Fruit fly (Drosophila melanogaster) whole organism, embryonic: Measurements from ENCODE around the gene Mlc1.

Source experiments
- Ada2b ChIP-seq: fragments of 200-800 bp; sonication (Bioruptor generic); IDR thresholded peaks from 2 replicates; pipeline ENCODE4 v1.3.6; 2022; ENCODE audit warnings: missing biosample characterization, missing genetic modification characterization
- CG10654 ChIP-seq: fragments of 200-800 bp; sonication (Bioruptor generic); optimal IDR thresholded peaks from 2 replicates; lab custom pipeline; 2016; ENCODE audit warnings: missing biosample characterization, missing genetic modification characterization
- CG15514 ChIP-seq: fragments of 200-800 bp; sonication (Bioruptor generic); optimal IDR thresholded peaks from 3 replicates; lab custom pipeline; 2017; ENCODE audit warnings: missing biosample characterization, missing genetic modification characterization, mild to moderate bottlenecking, moderate library complexity, missing genetic modification reagents
- CG1832 ChIP-seq: fragments of 200-800 bp; sonication (Bioruptor generic); optimal IDR thresholded peaks from 2 replicates; lab custom pipeline; 2017; ENCODE audit warnings: missing biosample characterization, mild to moderate bottlenecking, missing genetic modification characterization, inconsistent platforms
- CG2120 ChIP-seq: fragments of 200-800 bp; sonication (Bioruptor generic); optimal IDR thresholded peaks from 3 replicates; lab custom pipeline; 2016; ENCODE audit warnings: missing biosample characterization, missing genetic modification characterization
- CG2199 ChIP-seq: fragments of 200-800 bp; sonication (Bioruptor generic); IDR thresholded peaks from 3 replicates; pipeline ENCODE4 v1.3.6; 2022; ENCODE audit warnings: missing biosample characterization, missing genetic modification characterization
- CG32772 ChIP-seq: fragments of 200-800 bp; sonication (Bioruptor generic); IDR thresholded peaks from 2 replicates; pipeline ENCODE4 v1.3.6; 2022; ENCODE audit warnings: missing biosample characterization, missing genetic modification characterization
- CG5180 ChIP-seq: fragments of 200-800 bp; sonication (Bioruptor generic); optimal IDR thresholded peaks from 3 replicates; lab custom pipeline; 2017; ENCODE audit warnings: missing biosample characterization, missing genetic modification characterization, mild to moderate bottlenecking, moderate library complexity, missing genetic modification reagents
- CG6854 ChIP-seq: fragments of 200-800 bp; sonication (Bioruptor generic); optimal IDR thresholded peaks from 3 replicates; lab custom pipeline; 2017; ENCODE audit warnings: missing biosample characterization, mild to moderate bottlenecking, missing genetic modification characterization
- CG7987 ChIP-seq: fragments of 200-800 bp; sonication (Bioruptor generic); optimal IDR thresholded peaks from 2 replicates; lab custom pipeline; 2018; ENCODE audit warnings: missing biosample characterization, mild to moderate bottlenecking, missing genetic modification characterization, moderate library complexity
- CG9215 ChIP-seq: fragments of 200-800 bp; sonication (Bioruptor generic); IDR thresholded peaks from 2 replicates; pipeline ENCODE4 v1.3.6; 2022; ENCODE audit warnings: missing biosample characterization, missing genetic modification characterization
- CTCF ChIP-seq: fragments of 200-800 bp; sonication (Bioruptor generic); optimal IDR thresholded peaks from 2 replicates; lab custom pipeline; 2017; ENCODE audit warnings: missing biosample characterization, mild to moderate bottlenecking, missing genetic modification characterization, moderate library complexity
- CkIIα-i1 ChIP-seq: fragments of 200-800 bp; sonication (Bioruptor generic); IDR thresholded peaks from 2 replicates; pipeline ENCODE4 v1.3.6; 2022; ENCODE audit warnings: missing biosample characterization, missing genetic modification characterization
- CrebB ChIP-seq: fragments of 200-800 bp; sonication (Bioruptor generic); optimal IDR thresholded peaks from 3 replicates; lab custom pipeline; 2018; ENCODE audit warnings: missing biosample characterization, mild to moderate bottlenecking, missing genetic modification characterization
- Deaf1 ChIP-seq: fragments of 200-800 bp; optimal IDR thresholded peaks from 3 replicates; lab custom pipeline; 2019; ENCODE audit warnings: missing biosample characterization, mild to moderate bottlenecking, missing genetic modification characterization, moderate library complexity
- Dp ChIP-seq: fragments of 200-800 bp; sonication (Bioruptor generic); optimal IDR thresholded peaks from 2 replicates; lab custom pipeline; 2018; ENCODE audit warnings: missing biosample characterization, mild to moderate bottlenecking, missing genetic modification characterization, moderate library complexity
- Ets65A ChIP-seq: fragments of 200-800 bp; sonication (Bioruptor generic); peaks from one replicate; lab custom pipeline; 2016; ENCODE audit warnings: missing biosample characterization, missing genetic modification characterization
- GATAe ChIP-seq: fragments of 200-800 bp; sonication (Bioruptor generic); conservative IDR thresholded peaks from 2 replicates; pipeline ENCODE4 v1.3.6; 2022; ENCODE audit warnings: missing biosample characterization, missing genetic modification characterization
- Gsc ChIP-seq: fragments of 200-800 bp; sonication (Bioruptor generic); IDR thresholded peaks from 2 replicates; pipeline ENCODE4 v1.3.6; 2022; ENCODE audit warnings: missing biosample characterization, missing genetic modification characterization
- HLH3B ChIP-seq: fragments of 200-800 bp; sonication (Bioruptor generic); IDR thresholded peaks from 2 replicates; pipeline ENCODE4 v1.3.6; 2022; ENCODE audit warnings: missing biosample characterization, missing genetic modification characterization
- HLH4C ChIP-seq: fragments of 200-800 bp; sonication (Bioruptor generic); IDR thresholded peaks from 3 replicates; pipeline ENCODE4 v1.3.6; 2022; ENCODE audit warnings: missing biosample characterization, missing genetic modification characterization; ENCODE audit not compliant: partially characterized antibody
- Hr3 ChIP-seq: fragments of 200-800 bp; sonication (Bioruptor generic); optimal IDR thresholded peaks from 3 replicates; lab custom pipeline; 2016; ENCODE audit warnings: missing biosample characterization, missing genetic modification characterization
- Hr39 ChIP-seq: fragments of >200 bp; optimal IDR thresholded peaks from 2 replicates; lab custom pipeline; 2017
- Hsf ChIP-seq: fragments of 200-800 bp; sonication (Bioruptor generic); optimal IDR thresholded peaks from 3 replicates; lab custom pipeline; 2016; ENCODE audit warnings: missing biosample characterization, missing genetic modification characterization
- Myb ChIP-seq: fragments of 200-800 bp; sonication (Bioruptor generic); optimal IDR thresholded peaks from 2 replicates; lab custom pipeline; 2016; ENCODE audit warnings: missing biosample characterization, missing genetic modification characterization
- Opbp ChIP-seq: fragments of 200-800 bp; sonication (Bioruptor generic); IDR thresholded peaks from 3 replicates; pipeline ENCODE4 v1.3.6; 2022; ENCODE audit warnings: missing biosample characterization, missing genetic modification characterization; ENCODE audit not compliant: partially characterized antibody
- Rfx ChIP-seq: fragments of 200-800 bp; sonication (Bioruptor generic); IDR thresholded peaks from 2 replicates; pipeline ENCODE4 v1.3.6; 2022; ENCODE audit warnings: missing biosample characterization, missing genetic modification characterization
- Xbp1 ChIP-seq: fragments of 200-800 bp; sonication (Bioruptor generic); optimal IDR thresholded peaks from 3 replicates; lab custom pipeline; 2016; ENCODE audit warnings: missing biosample characterization, mild to moderate bottlenecking, missing genetic modification characterization
- abd-A ChIP-seq: fragments of 200-800 bp; sonication (Bioruptor generic); optimal IDR thresholded peaks from 3 replicates; lab custom pipeline; 2019; ENCODE audit warnings: missing biosample characterization, mild to moderate bottlenecking, missing genetic modification characterization, moderate library complexity
- amos ChIP-seq: fragments of 200-800 bp; sonication (Bioruptor generic); IDR thresholded peaks from 2 replicates; pipeline ENCODE4 v1.3.6; 2022; ENCODE audit warnings: missing biosample characterization, missing genetic modification characterization; ENCODE audit not compliant: partially characterized antibody
- ewg ChIP-seq: fragments of 200-800 bp; sonication (Bioruptor generic); optimal IDR thresholded peaks from 3 replicates; lab custom pipeline; 2017; ENCODE audit warnings: mild to moderate bottlenecking, missing biosample characterization, missing genetic modification reagents, missing genetic modification characterization
- hth ChIP-seq: fragments of >200 bp; optimal IDR thresholded peaks from 2 replicates; lab custom pipeline; 2017; ENCODE audit warnings: inconsistent platforms
- lmd ChIP-seq: fragments of 200-800 bp; sonication (Bioruptor generic); IDR thresholded peaks from 2 replicates; pipeline ENCODE4 v1.3.6; 2022; ENCODE audit warnings: missing biosample characterization, missing genetic modification characterization
- lov ChIP-seq, 2 experiments: fragments of 200-800 bp in 1 of 2; fragments of >200 bp in 1 of 2; sonication (Bioruptor generic) in 1 of 2; IDR thresholded peaks in 1 of 2; optimal IDR thresholded peaks in 1 of 2; 2 replicates in 1 of 2; 3 replicates in 1 of 2; pipeline versions ENCODE4 v1.3.6 to Lab custom; 2017 to 2022; ENCODE audit warnings: missing biosample characterization in 1 of 2, missing genetic modification characterization in 1 of 2
- mam ChIP-seq: fragments of 200-800 bp; sonication (Bioruptor generic); optimal IDR thresholded peaks from 3 replicates; lab custom pipeline; 2016; ENCODE audit warnings: missing biosample characterization, missing genetic modification characterization
- pfk ChIP-seq: fragments of 200-800 bp; sonication (Bioruptor generic); optimal IDR thresholded peaks from 2 replicates; lab custom pipeline; 2018; ENCODE audit warnings: missing biosample characterization, mild to moderate bottlenecking, missing genetic modification characterization, moderate library complexity
- pho ChIP-seq: fragments of 200-800 bp; sonication (Bioruptor generic); optimal IDR thresholded peaks from 2 replicates; lab custom pipeline; 2016; ENCODE audit warnings: missing biosample characterization, missing genetic modification characterization
- pum ChIP-seq: fragments of 200-800 bp; sonication (Bioruptor generic); optimal IDR thresholded peaks from 2 replicates; lab custom pipeline; 2016; ENCODE audit warnings: missing biosample characterization, missing genetic modification characterization
- row ChIP-seq: fragments of 200-800 bp; sonication (Bioruptor generic); IDR thresholded peaks from 3 replicates; pipeline ENCODE4 v1.3.6; 2022; ENCODE audit warnings: missing biosample characterization, missing genetic modification characterization
- scrt ChIP-seq: fragments of 200-800 bp; sonication (Bioruptor generic); optimal IDR thresholded peaks from 2 replicates; lab custom pipeline; 2018; ENCODE audit warnings: missing biosample characterization, mild to moderate bottlenecking, missing genetic modification characterization, moderate library complexity
- slbo ChIP-seq: fragments of 200-800 bp; sonication (Bioruptor generic); IDR thresholded peaks from 2 replicates; pipeline ENCODE4 v1.3.6; 2022; ENCODE audit warnings: missing biosample characterization, missing genetic modification characterization
- so ChIP-seq: fragments of 200-800 bp; sonication (Bioruptor generic); IDR thresholded peaks from 3 replicates; pipeline ENCODE4 v1.3.6; 2022; ENCODE audit warnings: missing biosample characterization, missing genetic modification characterization

Gene Mlc1

DNA sequence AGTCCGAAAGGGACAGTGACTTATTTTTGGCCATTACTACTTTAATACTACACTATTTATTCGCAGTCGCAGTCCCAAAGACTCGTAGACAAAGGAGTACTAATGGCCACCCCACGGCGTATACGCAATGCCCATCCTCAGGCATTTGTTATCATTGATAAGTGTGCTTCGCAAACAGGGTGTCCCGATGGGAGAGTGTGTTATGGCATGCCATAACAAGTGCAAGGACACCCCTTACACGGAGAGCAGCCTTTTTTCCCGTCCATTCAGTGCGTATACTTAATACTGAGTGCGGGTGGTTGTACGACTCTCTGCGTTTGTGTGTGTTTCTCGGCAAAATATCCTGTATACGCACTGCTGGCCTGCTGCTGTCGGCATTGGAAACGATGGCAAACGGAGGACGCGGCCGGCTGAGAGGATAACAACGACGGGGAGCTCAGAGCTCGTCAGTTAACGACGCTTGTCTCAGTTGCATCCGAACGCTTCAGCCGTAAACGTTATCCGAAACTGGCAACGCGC is 2.1 kb upstream of the Mlc1 start, which contains the start of gene unc80 (continued):
- TF ChIP-seq amos (GFP tag; lab: Robert Waterston, UW), result no peak
- peak; percentile 19 for TF ChIP-seq CG15514 (GFP tag; lab: Kevin White, UChicago)
- no peak for TF ChIP-seq Myb
- no peak for TF ChIP-seq HLH4C (GFP tag; lab: Robert Waterston, UW)
- no peak for TF ChIP-seq Hr3 (GFP tag; lab: Kevin White, UChicago)
- no peak for TF ChIP-seq CrebB (tag; lab: Kevin White, UChicago)
- TF ChIP-seq row (GFP tag; lab: Robert Waterston, UW), result peak; percentile 43; the same call in 2 of the 3 replicates
- no peak for TF ChIP-seq Ada2b (GFP tag; lab: Robert Waterston, UW)
- TF ChIP-seq Xbp1, result no peak
- no peak for TF ChIP-seq so (GFP tag; lab: Robert Waterston, UW)
- peak; percentile 13 for TF ChIP-seq Ets65A (GFP tag; lab: Kevin White, UChicago)
- peak; percentile 11 for TF ChIP-seq pho (GFP tag; lab: Kevin White, UChicago)
- no peak for TF ChIP-seq HLH3B (GFP tag; lab: Robert Waterston, UW)
- TF ChIP-seq CG6854 (GFP tag; lab: Kevin White, UChicago), result peak; percentile 18
- TF ChIP-seq lov (optimal IDR thresholded peaks at IDR 0.05; lab: Kevin White, UChicago), result no peak
- no peak for TF ChIP-seq lov (GFP tag; IDR thresholded peaks at IDR 0.05; lab: Robert Waterston, UW)
- TF ChIP-seq CG5180 (GFP tag; lab: Kevin White, UChicago), result no peak
- no peak for TF ChIP-seq CG9215 (GFP tag; lab: Robert Waterston, UW)
- TF ChIP-seq Rfx, result 0 out of 2 replicates have a peak, but pooled peaks have one; percentile 29
- TF ChIP-seq CG2120, result peak; percentile 59
- TF ChIP-seq lmd (GFP tag; lab: Robert Waterston, UW), result peak; percentile 27; the same call in 1 of the 2 replicates
- no peak for TF ChIP-seq mam (GFP tag; lab: Kevin White, UChicago)
- TF ChIP-seq Gsc (GFP tag; lab: Robert Waterston, UW), result no peak
- TF ChIP-seq hth (lab: Kevin White, UChicago), result no peak
- TF ChIP-seq Dp (GFP tag; lab: Kevin White, UChicago), result no peak
- TF ChIP-seq pfk (GFP tag; lab: Kevin White, UChicago), result no peak
- no peak for TF ChIP-seq CG10654
- TF ChIP-seq slbo (GFP tag; lab: Robert Waterston, UW), result peak; percentile 42; the same call in 1 of the 2 replicates

DNA sequence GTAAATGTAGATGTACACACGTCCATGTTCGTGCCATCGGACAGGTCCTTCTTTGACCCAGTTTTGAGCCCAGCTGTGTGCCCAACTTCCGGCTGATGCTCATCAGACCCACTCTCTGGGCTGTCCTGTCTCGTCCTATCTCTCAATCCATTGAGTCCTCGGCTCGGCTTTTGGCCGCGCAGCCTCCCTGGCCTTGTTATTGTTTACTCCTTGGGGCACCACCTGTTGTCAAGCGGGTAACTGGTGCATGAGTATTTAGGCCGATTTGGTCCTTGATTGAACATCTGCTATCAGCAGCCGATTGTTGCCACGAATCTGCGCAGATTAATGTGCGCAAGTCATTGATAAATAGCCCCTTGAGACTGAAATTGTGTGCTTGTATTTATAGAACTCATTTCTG is 1.4 kb upstream of the Mlc1 start:
- TF ChIP-seq Hr39 (no peak), CTCF (no peak), Hsf (GFP tag; lab: Kevin White, UChicago) (no peak), CG2199 (GFP tag; lab: Robert Waterston, UW) (no peak), ewg (GFP tag; lab: Kevin White, UChicago) (peak; percentile 65), pum (GFP tag; lab: Kevin White, UChicago) (no peak), GATAe (no peak), Opbp (no peak), CkIIα-i1 (GFP tag; lab: Robert Waterston, UW) (no peak), scrt (GFP tag; lab: Kevin White, UChicago) (peak; percentile 98), CG7987 (GFP tag; lab: Kevin White, UChicago) (no peak), CG32772 (GFP tag; lab: Robert Waterston, UW) (no peak), Deaf1 (tag; lab: Kevin White, UChicago) (peak; percentile 77), Xbp1 (no peak), abd-A (tag; lab: Kevin White, UChicago) (peak; percentile 70), CG1832 (GFP tag; lab: Kevin White, UChicago) (no peak)
